Worm (Caenorhabditis elegans) whole organism, L1 larva: Measurements from ENCODE around the gene nspc-20.

Experiments
- C34B4.2 ChIP-seq: sonication (generic microtip); optimal IDR thresholded peaks from 2 replicates; lab custom pipeline; 2017; ENCODE audit warnings: mild to moderate bottlenecking, missing genetic modification characterization, missing compliant biosample characterization
- Y116A8C.19 ChIP-seq: sonication (generic microtip); optimal IDR thresholded peaks from 2 replicates; lab custom pipeline; 2016; ENCODE audit warnings: missing compliant biosample characterization, missing genetic modification characterization, borderline replicate concordance
- alr-1 ChIP-seq: fragments of 200-800 bp; sonication (Bioruptor generic); optimal IDR thresholded peaks from 2 replicates; lab custom pipeline; 2018; ENCODE audit warnings: borderline replicate concordance, mild to moderate bottlenecking, missing genetic modification characterization, missing compliant biosample characterization
- aly-2 ChIP-seq: fragments of 150-350 bp; optimal IDR thresholded peaks from 2 replicates; lab custom pipeline; 2014; ENCODE audit warnings: missing biosample characterization, missing genetic modification characterization
- blmp-1 ChIP-seq: fragments of 150-350 bp; optimal IDR thresholded peaks from 2 replicates; lab custom pipeline; 2014; ENCODE audit warnings: missing biosample characterization, missing genetic modification characterization
- ceh-63 ChIP-seq: fragments of 200-800 bp; sonication (Bioruptor generic); optimal IDR thresholded peaks from 2 replicates; lab custom pipeline; 2018; ENCODE audit warnings: mild to moderate bottlenecking, missing genetic modification characterization, missing compliant biosample characterization
- ceh-82 ChIP-seq, 3 experiments: fragments of 150-350 bp in 1 of 3; sonication (generic microtip) in 2 of 3; optimal IDR thresholded peaks; 2 replicates each; lab custom pipeline; 2014 to 2017; ENCODE audit warnings: missing biosample characterization in 3 of 3, missing genetic modification characterization in 3 of 3
- ceh-88 ChIP-seq: fragments of 200-800 bp; sonication (Bioruptor generic); IDR thresholded peaks from 2 replicates; pipeline ENCODE4 v1.3.6; 2022; ENCODE audit warnings: missing genetic modification characterization, missing compliant biosample characterization
- dpl-1 ChIP-seq, 3 experiments: fragments of 150-350 bp in 2 of 3; sonication (generic microtip) in 1 of 3; optimal IDR thresholded peaks; 2 replicates each; lab custom pipeline; 2014 to 2017; ENCODE audit warnings: missing biosample characterization in 3 of 3, missing genetic modification characterization in 3 of 3, missing genetic modification reagents in 3 of 3
- dsc-1 ChIP-seq: sonication (generic microtip); optimal IDR thresholded peaks from 2 replicates; lab custom pipeline; 2016; ENCODE audit warnings: mild to moderate bottlenecking, missing genetic modification characterization, missing compliant biosample characterization
- efl-3 ChIP-seq: fragments of 200-800 bp; sonication (Bioruptor generic); optimal IDR thresholded peaks from 2 replicates; lab custom pipeline; 2018; ENCODE audit warnings: mild to moderate bottlenecking, missing genetic modification characterization, missing compliant biosample characterization
- elt-2 ChIP-seq: sonication (generic microtip); optimal IDR thresholded peaks from 2 replicates; lab custom pipeline; 2016; ENCODE audit warnings: missing genetic modification characterization, mild to moderate bottlenecking, inconsistent platforms, missing compliant biosample characterization, missing genetic modification reagents
- elt-3 ChIP-seq, 6 experiments: fragments of 150-350 bp in 1 of 6; sonication (generic microtip); optimal IDR thresholded peaks; 2 replicates each; lab custom pipeline; 2017 to 2018; ENCODE audit warnings: missing biosample characterization in 6 of 6, missing genetic modification characterization in 6 of 6, inconsistent platforms in 1 of 6
- ets-5 ChIP-seq: fragments of 200-800 bp; sonication (Bioruptor generic); IDR thresholded peaks from 2 replicates; pipeline ENCODE4 v1.3.6; 2022; ENCODE audit warnings: missing genetic modification characterization, missing compliant biosample characterization
- fkh-8 ChIP-seq: sonication (generic microtip); optimal IDR thresholded peaks from 2 replicates; lab custom pipeline; 2016; ENCODE audit warnings: mild to moderate bottlenecking, missing genetic modification characterization, missing compliant biosample characterization
- fos-1 ChIP-seq: fragments of 150-350 bp; optimal IDR thresholded peaks from 2 replicates; lab custom pipeline; 2014; ENCODE audit warnings: missing biosample characterization, missing genetic modification characterization
- isw-1 ChIP-seq: fragments of 200-800 bp; sonication (Bioruptor generic); IDR thresholded peaks from 2 replicates; pipeline ENCODE4 v1.3.6; 2022; ENCODE audit warnings: missing genetic modification characterization, missing compliant biosample characterization
- lin-13 ChIP-seq: fragments of 150-350 bp; optimal IDR thresholded peaks from 2 replicates; lab custom pipeline; 2014; ENCODE audit warnings: missing biosample characterization, missing genetic modification reagents, missing genetic modification characterization
- lin-14 ChIP-seq: fragments of 200-800 bp; sonication (Bioruptor generic); optimal IDR thresholded peaks from 2 replicates; lab custom pipeline; 2018; ENCODE audit warnings: mild to moderate bottlenecking, missing genetic modification characterization, moderate library complexity, missing compliant biosample characterization
- lin-15B ChIP-seq: fragments of 150-350 bp; sonication (generic microtip); optimal IDR thresholded peaks from 3 replicates; lab custom pipeline; 2014; ENCODE audit warnings: missing biosample characterization, missing genetic modification characterization
- lin-35 ChIP-seq, 2 experiments: fragments of 150-350 bp; optimal IDR thresholded peaks; 2 replicates each; lab custom pipeline; 2014; ENCODE audit warnings: missing biosample characterization in 2 of 2, missing genetic modification characterization in 2 of 2, missing genetic modification reagents in 2 of 2
- lin-39 ChIP-seq: fragments of 150-350 bp; optimal IDR thresholded peaks from 2 replicates; lab custom pipeline; 2014; ENCODE audit warnings: missing biosample characterization, missing genetic modification reagents, missing genetic modification characterization
- lir-3 ChIP-seq: sonication (generic microtip); optimal IDR thresholded peaks from 2 replicates; lab custom pipeline; 2016; ENCODE audit warnings: mild to moderate bottlenecking, missing genetic modification characterization, moderate library complexity, missing compliant biosample characterization; ENCODE audit not compliant: poor library complexity
- lsy-2 ChIP-seq, 2 experiments: fragments of 150-350 bp; optimal IDR thresholded peaks; 2 replicates each; lab custom pipeline; 2014; ENCODE audit warnings: missing biosample characterization in 2 of 2, missing genetic modification characterization in 2 of 2
- mab-9 ChIP-seq: fragments of 200-800 bp; sonication (Bioruptor generic); IDR thresholded peaks from 2 replicates; pipeline ENCODE4 v1.3.6; 2022; ENCODE audit warnings: missing genetic modification reagents, missing genetic modification characterization, missing compliant biosample characterization
- mdl-1 ChIP-seq, 2 experiments: fragments of 150-350 bp; optimal IDR thresholded peaks; 2 replicates each; lab custom pipeline; 2014 to 2017; ENCODE audit warnings: missing biosample characterization in 2 of 2, missing genetic modification characterization in 2 of 2, inconsistent platforms in 1 of 2
- nhr-19 ChIP-seq: fragments of 200-800 bp; sonication (Bioruptor generic); conservative IDR thresholded peaks from 2 replicates; pipeline ENCODE4 v1.3.6; 2022; ENCODE audit warnings: missing genetic modification characterization, missing compliant biosample characterization
- nhr-20 ChIP-seq: sonication (generic microtip); optimal IDR thresholded peaks from 2 replicates; lab custom pipeline; 2016; ENCODE audit warnings: mild to moderate bottlenecking, missing genetic modification characterization, missing compliant biosample characterization
- nhr-47 ChIP-seq: sonication (generic microtip); optimal IDR thresholded peaks from 2 replicates; lab custom pipeline; 2016; ENCODE audit warnings: mild to moderate bottlenecking, missing genetic modification characterization, moderate library complexity, missing compliant biosample characterization
- nhr-71 ChIP-seq: sonication (generic microtip); optimal IDR thresholded peaks from 2 replicates; lab custom pipeline; 2016; ENCODE audit warnings: mild to moderate bottlenecking, missing genetic modification characterization, moderate library complexity, missing compliant biosample characterization
- nhr-77 ChIP-seq: fragments of 150-350 bp; optimal IDR thresholded peaks from 2 replicates; lab custom pipeline; 2014; ENCODE audit warnings: missing biosample characterization, missing genetic modification characterization
- nhr-85 ChIP-seq: sonication (generic microtip); peaks from one replicate; lab custom pipeline; 2016; ENCODE audit warnings: missing genetic modification characterization, inconsistent platforms, missing compliant biosample characterization
- nhr-90 ChIP-seq: sonication (generic microtip); optimal IDR thresholded peaks from 2 replicates; lab custom pipeline; 2016; ENCODE audit warnings: mild to moderate bottlenecking, missing genetic modification characterization, missing compliant biosample characterization; ENCODE audit not compliant: poor library complexity
- pag-3 ChIP-seq: sonication (generic microtip); optimal IDR thresholded peaks from 2 replicates; lab custom pipeline; 2017; ENCODE audit warnings: missing genetic modification characterization, mild to moderate bottlenecking, missing compliant biosample characterization, antibody characterized with exemption, borderline replicate concordance; ENCODE audit not compliant: insufficient read depth
- rnt-1 ChIP-seq: sonication (generic microtip); optimal IDR thresholded peaks from 2 replicates; lab custom pipeline; 2016; ENCODE audit warnings: mild to moderate bottlenecking, missing genetic modification characterization, moderate library complexity, missing compliant biosample characterization
- skn-1 ChIP-seq: fragments of 150-350 bp; optimal IDR thresholded peaks from 2 replicates; lab custom pipeline; 2014; ENCODE audit warnings: missing biosample characterization, missing genetic modification characterization
- snpc-4 ChIP-seq: fragments of 150-350 bp; optimal IDR thresholded peaks from 2 replicates; lab custom pipeline; 2014; ENCODE audit warnings: missing biosample characterization, missing genetic modification characterization
- snu-23 ChIP-seq: sonication (generic microtip); optimal IDR thresholded peaks from 2 replicates; lab custom pipeline; 2016; ENCODE audit warnings: missing genetic modification characterization, missing compliant biosample characterization
- sptf-1 ChIP-seq: fragments of 150-350 bp; optimal IDR thresholded peaks from 2 replicates; lab custom pipeline; 2014; ENCODE audit warnings: missing biosample characterization, missing genetic modification characterization
- sup-37 ChIP-seq: fragments of 200-800 bp; sonication (Bioruptor generic); optimal IDR thresholded peaks from 2 replicates; lab custom pipeline; 2018; ENCODE audit warnings: mild to moderate bottlenecking, missing genetic modification characterization, missing compliant biosample characterization
- swsn-7 ChIP-seq: sonication (generic microtip); optimal IDR thresholded peaks from 2 replicates; lab custom pipeline; 2016; ENCODE audit warnings: missing genetic modification characterization, missing compliant biosample characterization
- tbx-2 ChIP-seq: sonication (generic microtip); optimal IDR thresholded peaks from 2 replicates; lab custom pipeline; 2016; ENCODE audit warnings: missing genetic modification characterization, missing compliant biosample characterization
- unc-130 ChIP-seq: fragments of 150-350 bp; optimal IDR thresholded peaks from 2 replicates; lab custom pipeline; 2017; ENCODE audit warnings: missing biosample characterization, missing genetic modification characterization, inconsistent platforms
- unc-30 ChIP-seq: sonication (generic microtip); optimal IDR thresholded peaks from 2 replicates; lab custom pipeline; 2017; ENCODE audit warnings: missing biosample characterization, missing genetic modification characterization
- unc-62 ChIP-seq: fragments of 150-350 bp; optimal IDR thresholded peaks from 2 replicates; lab custom pipeline; 2014; ENCODE audit warnings: missing biosample characterization, missing genetic modification reagents, missing genetic modification characterization
- unc-98 ChIP-seq: fragments of 200-800 bp; sonication (Bioruptor generic); IDR thresholded peaks from 2 replicates; pipeline ENCODE4 v1.3.6; 2022; ENCODE audit warnings: missing genetic modification characterization, missing compliant biosample characterization
- xbp-1 ChIP-seq: sonication (generic microtip); optimal IDR thresholded peaks from 2 replicates; lab custom pipeline; 2016; ENCODE audit warnings: missing genetic modification characterization, missing compliant biosample characterization
- zag-1 ChIP-seq: fragments of 150-350 bp; optimal IDR thresholded peaks from 2 replicates; lab custom pipeline; 2014; ENCODE audit warnings: missing biosample characterization, missing genetic modification characterization
- ztf-11 ChIP-seq, 2 experiments: sonication (generic microtip); optimal IDR thresholded peaks; 2 replicates each; lab custom pipeline; 2016 to 2017; ENCODE audit warnings: missing genetic modification characterization in 2 of 2, missing biosample characterization in 1 of 2, missing compliant biosample characterization in 1 of 2
- ztf-4 ChIP-seq: fragments of 150-350 bp; optimal IDR thresholded peaks from 2 replicates; lab custom pipeline; 2014; ENCODE audit warnings: missing biosample characterization, missing genetic modification characterization

Gene nspc-20

ce11 chrX:14508823-14509259, 21.2 kb downstream of the nspc-20 start (continued):
- no peak for TF ChIP-seq isw-1 (GFP tag; lab: Robert Waterston, UW)
- TF ChIP-seq elt-2 (tag; lab: Kevin White, UChicago) = no peak
- peak; percentile 94 for TF ChIP-seq lin-14 (GFP tag; lab: Kevin White, UChicago)
- TF ChIP-seq lir-3 = peak; percentile 1
- TF ChIP-seq rnt-1 (tag; lab: Kevin White, UChicago) = peak; percentile 84
- peak; percentile 48 to 54 for TF ChIP-seq lsy-2 (tag; optimal IDR thresholded peaks at IDR 0.05; lab: Kevin White, UChicago)
- TF ChIP-seq mab-9 (GFP tag; lab: Robert Waterston, UW) = no peak
- peak; percentile 61 for TF ChIP-seq nhr-19
- peak; percentile 33 for TF ChIP-seq unc-130
- TF ChIP-seq blmp-1 = peak; percentile 85
- no peak for TF ChIP-seq fkh-8 (tag; lab: Kevin White, UChicago)
- TF ChIP-seq Y116A8C.19 (tag; lab: Kevin White, UChicago) = no peak
- TF ChIP-seq nhr-90 (tag; lab: Kevin White, UChicago) = peak; percentile 35
- TF ChIP-seq snu-23 (GFP tag; lab: Kevin White, UChicago) = peak; percentile 65
- TF ChIP-seq nhr-71 = peak; percentile 85
- TF ChIP-seq nhr-47 = peak; percentile 36
- peak; percentile 58 for TF ChIP-seq pag-3 (tag; lab: Kevin White, UChicago)
- TF ChIP-seq swsn-7 (tag; lab: Kevin White, UChicago) = peak; percentile 12
- TF ChIP-seq C34B4.2 (tag; lab: Kevin White, UChicago) = no peak
- TF ChIP-seq ceh-82 (tag; optimal IDR thresholded peaks at IDR 0.05; lab: Kevin White, UChicago) = peak in 2 of 3 experiments; percentile 10 to 21
- TF ChIP-seq dpl-1 (GFP tag; optimal IDR thresholded peaks at IDR 0.05; lab: Kevin White, UChicago) = peak in 1 of 3 experiments; percentile 8
- TF ChIP-seq, all 84 proteins: peak for 29

DNA sequence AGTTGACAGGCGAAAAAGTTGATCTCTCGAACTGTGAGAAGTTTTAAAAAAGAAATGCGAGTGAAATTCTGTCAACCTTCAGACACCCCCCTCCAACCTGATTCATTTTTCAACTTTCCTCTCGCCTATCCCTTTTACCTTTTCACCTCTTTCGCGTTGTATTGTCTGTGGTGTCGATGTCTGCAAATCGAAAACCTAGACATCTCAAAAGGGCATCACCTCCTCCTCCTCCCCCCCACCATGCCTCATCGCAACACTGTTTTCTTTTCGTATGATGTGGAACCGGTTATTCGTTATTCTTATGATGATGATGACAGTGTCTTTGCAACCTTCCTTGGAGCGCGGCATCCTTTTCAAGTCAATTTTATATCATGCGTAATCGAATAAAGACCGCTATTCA, 22.0 kb downstream of the nspc-20 start:
- TF ChIP-seq efl-3 (GFP tag; lab: Kevin White, UChicago) = no peak
- TF ChIP-seq lin-39 (tag; lab: Kevin White, UChicago) = no peak
- no peak for TF ChIP-seq fkh-8 (tag; lab: Kevin White, UChicago)
- no peak for TF ChIP-seq ceh-88 (GFP tag; lab: Robert Waterston, UW)
- TF ChIP-seq ztf-4 = peak; percentile 37
- peak; percentile 90 for TF ChIP-seq blmp-1
- peak; percentile 67 for TF ChIP-seq nhr-90 (tag; lab: Kevin White, UChicago)
- no peak for TF ChIP-seq unc-30 (tag; lab: Kevin White, UChicago)
- TF ChIP-seq tbx-2 (tag; lab: Kevin White, UChicago) = peak; percentile 2
- no peak for TF ChIP-seq nhr-77 (tag; lab: Kevin White, UChicago)
- peak in 1 of 2 experiments; percentile 55 for TF ChIP-seq mdl-1 (tag; optimal IDR thresholded peaks at IDR 0.05; lab: Kevin White, UChicago)
- TF ChIP-seq elt-3 (tag; optimal IDR thresholded peaks at IDR 0.05; lab: Kevin White, UChicago) = peak in 5 of 6 experiments; percentile 1 to 83 (median 44)
- TF ChIP-seq aly-2 (tag; lab: Kevin White, UChicago) = no peak
- no peak for TF ChIP-seq unc-130
- peak; percentile 98 for TF ChIP-seq nhr-85 (tag; lab: Kevin White, UChicago)
- no peak for TF ChIP-seq alr-1 (tag; lab: Kevin White, UChicago)
- TF ChIP-seq lin-13 = peak; percentile 3
- TF ChIP-seq pag-3 (tag; lab: Kevin White, UChicago) = no peak
- TF ChIP-seq mab-9 (GFP tag; lab: Robert Waterston, UW) = no peak
- TF ChIP-seq lin-15B = no peak
- no peak for TF ChIP-seq sptf-1 (tag; lab: Kevin White, UChicago)
- no peak for TF ChIP-seq ztf-11 (tag; optimal IDR thresholded peaks at IDR 0.05; lab: Kevin White, UChicago)
- TF ChIP-seq zag-1 = no peak
- no peak for TF ChIP-seq snpc-4 (tag; lab: Kevin White, UChicago)
- TF ChIP-seq ets-5 (GFP tag; lab: Robert Waterston, UW) = no peak
- TF ChIP-seq elt-2 (tag; lab: Kevin White, UChicago) = no peak
- TF ChIP-seq lin-35 (GFP tag; optimal IDR thresholded peaks at IDR 0.05; lab: Kevin White, UChicago) = peak; percentile 12 to 41
- peak; percentile 1 for TF ChIP-seq xbp-1 (tag; lab: Kevin White, UChicago)
- no peak for TF ChIP-seq isw-1 (GFP tag; lab: Robert Waterston, UW)
- TF ChIP-seq dsc-1 = no peak
- TF ChIP-seq nhr-20 = peak; percentile 82
- no peak for TF ChIP-seq unc-62
- TF ChIP-seq sup-37 = no peak
- TF ChIP-seq skn-1 (tag; lab: Kevin White, UChicago) = no peak
- TF ChIP-seq fos-1 (tag; lab: Kevin White, UChicago) = no peak
- no peak for TF ChIP-seq unc-98
- TF ChIP-seq ceh-63 (GFP tag; lab: Kevin White, UChicago) = no peak
